Fruit fly (Drosophila melanogaster) whole organism, wandering third instar larva: Measurements from ENCODE around the gene CG31807.

Experiments
- Hnf4 ChIP-seq: fragments of 200-800 bp; sonication (Bioruptor generic); optimal IDR thresholded peaks from 2 replicates; lab custom pipeline; 2016; ENCODE audit warnings: missing biosample characterization, mild to moderate bottlenecking, missing genetic modification characterization
- Hr78 ChIP-seq: fragments of >200 bp; optimal IDR thresholded peaks from 2 replicates; lab custom pipeline; 2017; ENCODE audit warnings: missing biosample characterization, missing genetic modification characterization
- Mio ChIP-seq: sonication (Bioruptor generic); optimal IDR thresholded peaks from 2 replicates; lab custom pipeline; 2016; ENCODE audit warnings: missing biosample characterization, missing genetic modification characterization
- OdsH ChIP-seq: fragments of 200-800 bp; sonication (Bioruptor generic); optimal IDR thresholded peaks from 2 replicates; lab custom pipeline; 2016; ENCODE audit warnings: missing biosample characterization, mild to moderate bottlenecking, missing genetic modification characterization
- br ChIP-seq: fragments of 200-800 bp; sonication (Bioruptor generic); optimal IDR thresholded peaks from 2 replicates; lab custom pipeline; 2016; ENCODE audit warnings: missing biosample characterization, missing genetic modification characterization
- dsf ChIP-seq: sonication (Bioruptor generic); optimal IDR thresholded peaks from 2 replicates; lab custom pipeline; 2016; ENCODE audit warnings: missing biosample characterization, missing genetic modification characterization, borderline replicate concordance
- fru ChIP-seq: fragments of 200-800 bp; sonication (Bioruptor generic); optimal IDR thresholded peaks from 3 replicates; lab custom pipeline; 2016; ENCODE audit warnings: missing biosample characterization, mild to moderate bottlenecking, missing genetic modification characterization
- lola ChIP-seq: fragments of >200 bp; optimal IDR thresholded peaks from 2 replicates; lab custom pipeline; 2017; ENCODE audit warnings: missing biosample characterization, missing genetic modification characterization
- pan ChIP-seq: fragments of >200 bp; optimal IDR thresholded peaks from 2 replicates; lab custom pipeline; 2017
- psq ChIP-seq: fragments of 200-800 bp; sonication (Bioruptor generic); optimal IDR thresholded peaks from 3 replicates; lab custom pipeline; 2017; ENCODE audit warnings: missing biosample characterization, mild to moderate bottlenecking, missing genetic modification characterization, moderate library complexity
- woc ChIP-seq: sonication (Bioruptor generic); optimal IDR thresholded peaks from 2 replicates; lab custom pipeline; 2016; ENCODE audit warnings: missing biosample characterization, mild to moderate bottlenecking, missing genetic modification characterization

- TF ChIP-seq br (GFP tag; lab: Kevin White, UChicago) (no peak), psq (GFP tag; lab: Kevin White, UChicago) (no peak), Mio (no peak), Hr78 (GFP tag; lab: Kevin White, UChicago) (no peak), pan (lab: Kevin White, UChicago) (no peak), OdsH (GFP tag; lab: Kevin White, UChicago) (no peak), Hnf4 (GFP tag; lab: Kevin White, UChicago) (no peak), dsf (no peak), lola (GFP tag; lab: Kevin White, UChicago) (no peak), fru (GFP tag; lab: Kevin White, UChicago) (no peak), woc (GFP tag; lab: Kevin White, UChicago) (no peak)
Observed at dm6 chr2L:16713929-16714328, 30.1 kb upstream of the CG31807 start.
